Fruit fly (Drosophila melanogaster): ENCODE data around the gene Vm26Aa.

- TF ChIP-seq psq (optimal IDR thresholded peaks at IDR 0.05) (no peak), insv (optimal IDR thresholded peaks at IDR 0.05) (no peak), Myc (optimal IDR thresholded peaks at IDR 0.05) (no peak)
Observed at dm6 chr2L:5946728-5947127, 13.4 kb downstream of the Vm26Aa start.
